Fruit fly (Drosophila melanogaster): ENCODE results near the gene Lcp65Ag1.

Gene Lcp65Ag1

dm6 chr3L:6106717-6107116, 28.4 kb downstream of the Lcp65Ag1 start:
- no peak for TF ChIP-seq h (optimal IDR thresholded peaks at IDR 0.05)
- no peak for TF ChIP-seq psq (optimal IDR thresholded peaks at IDR 0.05)
- no peak for TF ChIP-seq ttk (optimal IDR thresholded peaks at IDR 0.05)

dm6 chr3L:6105435-6105834, 29.6 kb downstream of the Lcp65Ag1 start:
- TF ChIP-seq insv (optimal IDR thresholded peaks at IDR 0.05) (no peak), Myc (optimal IDR thresholded peaks at IDR 0.05) (no peak), Sin3A (optimal IDR thresholded peaks at IDR 0.05) (no peak), ttk (optimal IDR thresholded peaks at IDR 0.05) (no peak), psq (optimal IDR thresholded peaks at IDR 0.05) (no peak)

- TF ChIP-seq insv (optimal IDR thresholded peaks at IDR 0.05) (no peak), h (optimal IDR thresholded peaks at IDR 0.05) (no peak), psq (optimal IDR thresholded peaks at IDR 0.05) (no peak), Sin3A (optimal IDR thresholded peaks at IDR 0.05) (no peak), ttk (optimal IDR thresholded peaks at IDR 0.05) (no peak), Myc (optimal IDR thresholded peaks at IDR 0.05) (no peak)
Observed at dm6 chr3L:6104551-6104950, 30.5 kb downstream of the Lcp65Ag1 start.

- no peak for TF ChIP-seq h (optimal IDR thresholded peaks at IDR 0.05)
- TF ChIP-seq ttk (optimal IDR thresholded peaks at IDR 0.05) = no peak
- no peak for TF ChIP-seq Myc (optimal IDR thresholded peaks at IDR 0.05)
- no peak for TF ChIP-seq psq (optimal IDR thresholded peaks at IDR 0.05)
- no peak for TF ChIP-seq Sin3A (optimal IDR thresholded peaks at IDR 0.05)
- TF ChIP-seq insv (optimal IDR thresholded peaks at IDR 0.05) = no peak
Observed at dm6 chr3L:6103658-6104057, 31.4 kb downstream of the Lcp65Ag1 start.

- TF ChIP-seq insv (optimal IDR thresholded peaks at IDR 0.05) (no peak), psq (optimal IDR thresholded peaks at IDR 0.05) (no peak), h (optimal IDR thresholded peaks at IDR 0.05) (no peak), Sin3A (optimal IDR thresholded peaks at IDR 0.05) (no peak), ttk (optimal IDR thresholded peaks at IDR 0.05) (no peak), Myc (optimal IDR thresholded peaks at IDR 0.05) (no peak)
Observed at dm6 chr3L:6097270-6097669, 37.8 kb downstream of the Lcp65Ag1 start, which contains the start of gene Ets65A. Ets65A (plus strand) TSS chr3L:6097617.

dm6 chr3L:6094697-6095096, 40.4 kb downstream of the Lcp65Ag1 start, which contains the start of the genes CG10467 and loj:
CG10467 (minus strand) TSS chr3L:6094747.
loj (plus strand) TSS chr3L:6094987.
- TF ChIP-seq Myc (optimal IDR thresholded peaks at IDR 0.05) = no peak
- no peak for TF ChIP-seq psq (optimal IDR thresholded peaks at IDR 0.05)
- no peak for TF ChIP-seq ttk (optimal IDR thresholded peaks at IDR 0.05)
- no peak for TF ChIP-seq Sin3A (optimal IDR thresholded peaks at IDR 0.05)
- TF ChIP-seq h (optimal IDR thresholded peaks at IDR 0.05) = no peak
- no peak for TF ChIP-seq insv (optimal IDR thresholded peaks at IDR 0.05)

- TF ChIP-seq psq (optimal IDR thresholded peaks at IDR 0.05) = no peak
- TF ChIP-seq ttk (optimal IDR thresholded peaks at IDR 0.05) = no peak
- no peak for TF ChIP-seq insv (optimal IDR thresholded peaks at IDR 0.05)
- no peak for TF ChIP-seq Sin3A (optimal IDR thresholded peaks at IDR 0.05)
- TF ChIP-seq h (optimal IDR thresholded peaks at IDR 0.05) = no peak
- no peak for TF ChIP-seq Myc (optimal IDR thresholded peaks at IDR 0.05)
Observed at dm6 chr3L:6093213-6093612, 41.9 kb downstream of the Lcp65Ag1 start, which contains the start of gene CG10469. CG10469 (minus strand) TSS chr3L:6093313.

- TF ChIP-seq Sin3A (optimal IDR thresholded peaks at IDR 0.05) (no peak), h (optimal IDR thresholded peaks at IDR 0.05) (no peak), psq (optimal IDR thresholded peaks at IDR 0.05) (no peak), Myc (optimal IDR thresholded peaks at IDR 0.05) (no peak), ttk (optimal IDR thresholded peaks at IDR 0.05) (no peak), insv (optimal IDR thresholded peaks at IDR 0.05) (no peak)
Observed at dm6 chr3L:6085988-6086387, 49.1 kb downstream of the Lcp65Ag1 start.

- TF ChIP-seq Myc (optimal IDR thresholded peaks at IDR 0.05) (no peak), Sin3A (optimal IDR thresholded peaks at IDR 0.05) (no peak), psq (optimal IDR thresholded peaks at IDR 0.05) (no peak)
Observed at dm6 chr3L:6085157-6085556, 49.9 kb downstream of the Lcp65Ag1 start.
